Worm (Caenorhabditis elegans): ENCODE results near the gene col-43.

DNA sequence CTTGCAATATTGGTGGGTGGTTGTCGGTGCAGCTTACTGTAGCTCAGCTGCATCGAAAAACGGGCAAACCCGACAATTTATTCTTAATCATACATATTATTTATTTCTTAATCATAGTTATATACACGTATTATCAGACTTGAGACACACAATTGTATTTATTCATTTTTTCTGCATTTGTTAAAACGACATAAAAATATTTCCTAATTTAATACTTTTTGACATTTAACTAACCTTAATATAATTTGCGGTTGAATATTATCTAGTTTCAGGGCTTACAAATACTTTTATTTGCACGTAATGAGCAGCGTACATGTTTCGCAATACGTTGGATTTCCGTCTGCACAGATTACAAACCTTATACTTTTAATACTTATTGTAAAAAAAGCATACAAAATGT, 7.6 kb upstream of the col-43 start, which contains the start of gene str-138:
- no peak for TF ChIP-seq nhr-237 (tag; optimal IDR thresholded peaks at IDR 0.05)
- no peak for TF ChIP-seq nfya-1 (tag; optimal IDR thresholded peaks at IDR 0.05; ENCODE audit: insufficient read depth)
- no peak for TF ChIP-seq unc-62 (GFP tag; optimal IDR thresholded peaks at IDR 0.05)
- TF ChIP-seq nhr-77 (tag; optimal IDR thresholded peaks at IDR 0.05), result no peak
- TF ChIP-seq daf-12 (tag; optimal IDR thresholded peaks at IDR 0.05), result no peak
- no peak for TF ChIP-seq sea-2 (GFP tag; optimal IDR thresholded peaks at IDR 0.05)
- no peak for TF ChIP-seq mdl-1 (tag; optimal IDR thresholded peaks at IDR 0.05)
- no peak for TF ChIP-seq pqm-1 (tag; optimal IDR thresholded peaks at IDR 0.05)

Measured in whole organism, L3 larva.